Worm (Caenorhabditis elegans) whole organism, mixed stage, embryonic: ENCODE measurements around the gene C29F5.1.

Experiments used
- blmp-1 ChIP-seq: fragments of 150-350 bp; optimal IDR thresholded peaks from 2 replicates; lab custom pipeline; 2014; ENCODE audit warnings: missing biosample characterization, missing genetic modification characterization
- ces-1 ChIP-seq: fragments of 150-350 bp; optimal IDR thresholded peaks from 2 replicates; lab custom pipeline; 2014; ENCODE audit warnings: missing biosample characterization, missing genetic modification reagents, missing genetic modification characterization
- lin-13 ChIP-seq: fragments of 150-350 bp; optimal IDR thresholded peaks from 2 replicates; lab custom pipeline; 2014; ENCODE audit warnings: missing biosample characterization, missing genetic modification characterization
- mab-5 ChIP-seq: fragments of 150-350 bp; optimal IDR thresholded peaks from 2 replicates; lab custom pipeline; 2014; ENCODE audit warnings: missing biosample characterization, missing genetic modification characterization
- mep-1 ChIP-seq: fragments of 150-350 bp; optimal IDR thresholded peaks from 2 replicates; lab custom pipeline; 2017; ENCODE audit warnings: missing biosample characterization, missing genetic modification reagents, missing genetic modification characterization, inconsistent platforms
- nhr-12 ChIP-seq: fragments of 150-350 bp; optimal IDR thresholded peaks from 2 replicates; lab custom pipeline; 2014; ENCODE audit warnings: missing biosample characterization, missing genetic modification characterization
- nhr-76 ChIP-seq: sonication (generic microtip); optimal IDR thresholded peaks from 2 replicates; lab custom pipeline; 2017; ENCODE audit warnings: missing biosample characterization, missing genetic modification characterization
- pha-4 ChIP-seq: fragments of 150-350 bp; optimal IDR thresholded peaks from 2 replicates; lab custom pipeline; 2018; ENCODE audit warnings: missing biosample characterization, missing genetic modification reagents, missing genetic modification characterization
- snpc-4 ChIP-seq: fragments of 150-350 bp; optimal IDR thresholded peaks from 2 replicates; lab custom pipeline; 2014; ENCODE audit warnings: missing biosample characterization, missing genetic modification characterization
- tbx-8 ChIP-seq: fragments of 200-800 bp; sonication (Bioruptor generic); optimal IDR thresholded peaks from 2 replicates; lab custom pipeline; 2018; ENCODE audit warnings: mild to moderate bottlenecking, missing genetic modification characterization, moderate library complexity, missing compliant biosample characterization
- unc-39 ChIP-seq: fragments of 150-350 bp; optimal IDR thresholded peaks from 2 replicates; lab custom pipeline; 2014; ENCODE audit warnings: missing biosample characterization, missing genetic modification characterization
- unc-62 ChIP-seq: fragments of 150-350 bp; optimal IDR thresholded peaks from 2 replicates; lab custom pipeline; 2014; ENCODE audit warnings: missing biosample characterization, missing genetic modification reagents, missing genetic modification characterization
- ztf-11 ChIP-seq: fragments of 150-350 bp; optimal IDR thresholded peaks from 2 replicates; lab custom pipeline; 2014; ENCODE audit warnings: missing biosample characterization, missing genetic modification characterization

DNA sequence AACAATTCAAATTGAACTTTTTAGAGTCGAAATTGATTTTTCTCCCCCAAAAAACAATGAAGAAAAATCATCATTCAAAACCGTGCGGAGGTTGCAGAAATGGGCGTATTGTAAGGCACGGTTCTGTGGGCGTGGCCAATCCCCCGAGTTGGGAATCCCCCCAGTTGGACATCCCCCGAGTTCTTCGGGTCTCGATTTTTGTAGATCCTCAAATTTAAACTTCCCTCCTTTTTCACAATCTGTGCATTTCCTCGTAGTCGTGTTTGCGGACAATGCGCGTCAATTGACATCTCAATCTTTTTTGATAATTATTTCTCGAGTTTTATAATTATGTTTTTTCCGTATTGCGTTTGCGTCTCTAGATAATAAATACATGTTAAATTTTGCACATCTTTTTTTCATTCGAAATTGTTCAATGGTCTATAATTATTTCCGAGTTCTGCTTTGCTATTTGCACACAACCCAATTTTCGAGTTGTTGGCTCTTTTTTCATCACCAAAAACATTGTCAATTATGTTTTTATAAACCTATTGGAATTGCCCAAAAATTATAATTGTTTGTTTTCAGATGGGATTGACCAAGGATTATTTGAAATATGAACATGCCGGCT lies 33.4 kb upstream of the C29F5.1 start, which contains the start of gene F13H8.2:
- no peak for TF ChIP-seq snpc-4 (tag; lab: Kevin White, UChicago)
- peak; percentile 31 for TF ChIP-seq mep-1 (tag; lab: Kevin White, UChicago)
- TF ChIP-seq unc-62 (GFP tag; lab: Kevin White, UChicago): no peak
- peak; percentile 60 for TF ChIP-seq lin-13 (tag; lab: Kevin White, UChicago)
- TF ChIP-seq pha-4: peak; percentile 59
- TF ChIP-seq mab-5: no peak
- no peak for TF ChIP-seq blmp-1 (tag; lab: Kevin White, UChicago)
- no peak for TF ChIP-seq unc-39 (tag; lab: Kevin White, UChicago)
- no peak for TF ChIP-seq ztf-11
- TF ChIP-seq nhr-76: no peak
- no peak for TF ChIP-seq tbx-8 (GFP tag; lab: Kevin White, UChicago)
- no peak for TF ChIP-seq nhr-12 (tag; lab: Kevin White, UChicago)
- TF ChIP-seq ces-1 (GFP tag; lab: Kevin White, UChicago): peak; percentile 93
